Worm (Caenorhabditis elegans) whole organism, mixed stage, embryonic: ENCODE measurements around the gene srh-131.

ENCODE experiments used
- ceh-43 ChIP-seq: fragments of 200-800 bp; sonication (Bioruptor generic); optimal IDR thresholded peaks from 2 replicates; lab custom pipeline; 2018; ENCODE audit warnings: mild to moderate bottlenecking, missing genetic modification characterization, moderate library complexity, missing compliant biosample characterization
- elt-3 ChIP-seq: fragments of 150-350 bp; optimal IDR thresholded peaks from 2 replicates; lab custom pipeline; 2014; ENCODE audit warnings: missing biosample characterization, missing genetic modification characterization
- mab-5 ChIP-seq: fragments of 150-350 bp; optimal IDR thresholded peaks from 2 replicates; lab custom pipeline; 2014; ENCODE audit warnings: missing biosample characterization, missing genetic modification characterization
- nhr-237 ChIP-seq: fragments of 150-350 bp; optimal IDR thresholded peaks from 2 replicates; lab custom pipeline; 2014; ENCODE audit warnings: missing biosample characterization, missing genetic modification characterization
- nhr-76 ChIP-seq: sonication (generic microtip); optimal IDR thresholded peaks from 2 replicates; lab custom pipeline; 2017; ENCODE audit warnings: missing biosample characterization, missing genetic modification characterization
- snpc-4 ChIP-seq: fragments of 150-350 bp; optimal IDR thresholded peaks from 2 replicates; lab custom pipeline; 2014; ENCODE audit warnings: missing biosample characterization, missing genetic modification characterization
- unc-39 ChIP-seq: fragments of 150-350 bp; optimal IDR thresholded peaks from 2 replicates; lab custom pipeline; 2014; ENCODE audit warnings: missing biosample characterization, missing genetic modification characterization
- unc-62 ChIP-seq: fragments of 150-350 bp; optimal IDR thresholded peaks from 2 replicates; lab custom pipeline; 2014; ENCODE audit warnings: missing biosample characterization, missing genetic modification reagents, missing genetic modification characterization

DNA sequence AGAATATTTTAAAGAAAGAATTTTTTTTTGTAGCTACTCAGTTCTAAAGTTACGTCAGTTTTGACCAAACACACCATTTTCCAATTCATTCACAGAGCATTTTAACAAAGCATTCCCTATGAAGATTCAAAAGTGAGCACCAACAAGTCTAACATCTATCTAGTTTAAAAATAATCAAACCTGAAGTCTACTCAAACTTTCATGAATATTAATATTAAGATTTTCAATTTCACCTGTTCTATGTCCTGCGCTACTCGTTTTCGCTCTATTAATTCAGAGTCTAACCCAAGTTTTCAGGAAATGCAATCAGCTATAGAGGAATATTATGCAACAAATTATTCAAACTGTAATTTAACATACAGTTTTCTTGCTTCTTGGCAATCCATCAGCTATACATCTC, 33.2 kb upstream of the srh-131 start, which contains the start of gene srh-119:
- TF ChIP-seq snpc-4 (no peak), nhr-76 (tag; lab: Kevin White, UChicago) (no peak), unc-39 (tag; lab: Kevin White, UChicago) (no peak), elt-3 (tag; lab: Kevin White, UChicago) (no peak), ceh-43 (GFP tag; lab: Kevin White, UChicago) (no peak), nhr-237 (no peak), mab-5 (tag; lab: Kevin White, UChicago) (no peak), unc-62 (no peak)
